Worm (Caenorhabditis elegans): ENCODE data around the gene C04B4.1.

Gene C04B4.1

DNA sequence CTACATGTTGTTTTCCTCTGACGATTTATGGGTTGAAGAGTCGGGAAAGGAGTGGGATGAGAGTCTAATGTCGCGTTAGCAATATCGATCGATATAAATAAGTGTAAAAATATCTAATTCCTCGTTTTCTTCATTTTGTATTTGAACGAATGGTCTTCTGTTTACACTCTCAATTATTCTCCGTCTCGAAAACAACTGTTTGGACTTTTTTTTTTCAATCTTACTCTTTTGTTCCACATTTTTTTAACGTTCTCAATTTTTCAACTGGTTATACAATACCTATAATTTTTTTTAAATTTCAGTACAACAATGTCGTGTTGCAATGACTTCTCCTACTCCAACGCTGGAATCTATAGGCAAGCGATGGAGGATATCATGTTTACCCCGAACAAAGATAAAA is 40.8 kb downstream of the C04B4.1 start, which contains the start of gene F17A2.13:
TSS of gene F17A2.13 (plus strand) at position 301 of the 400 bp plus-strand sequence.
- TF ChIP-seq W03F9.2 (tag; optimal IDR thresholded peaks at IDR 0.05) (no peak), dao-5 (tag; optimal IDR thresholded peaks at IDR 0.05) (no peak), him-1 (tag; optimal IDR thresholded peaks at IDR 0.05) (no peak)

DNA sequence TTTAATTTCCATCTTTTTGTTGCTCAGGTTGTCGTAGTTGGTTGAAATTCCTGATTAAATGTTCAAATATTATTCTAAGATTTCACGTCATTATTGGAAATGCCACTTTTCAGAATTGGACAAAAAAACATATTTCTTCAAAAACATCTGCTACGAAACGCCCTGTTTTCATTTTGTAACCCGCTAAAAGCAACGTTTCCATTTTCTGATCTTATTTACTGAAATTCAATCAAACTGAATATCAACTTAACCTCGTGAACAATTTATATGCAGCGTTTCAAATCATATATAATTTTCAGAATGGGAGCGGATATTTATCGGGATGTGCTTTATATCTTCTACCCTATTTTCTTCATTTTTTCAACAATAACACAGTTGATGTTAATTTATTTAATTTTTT is 42.9 kb downstream of the C04B4.1 start, which contains the start of gene srd-40:
TSS of gene srd-40 (plus strand) at position 301 of the 400 bp plus-strand sequence.
- TF ChIP-seq dao-5 (tag; optimal IDR thresholded peaks at IDR 0.05) (no peak), him-1 (tag; optimal IDR thresholded peaks at IDR 0.05) (no peak), W03F9.2 (tag; optimal IDR thresholded peaks at IDR 0.05) (no peak)

ce11 chrX:12326424-12326823 is 45.8 kb downstream of the C04B4.1 start, which contains the start of gene srd-41:
TSS of gene srd-41 (plus strand) at chrX:12326724.
- no peak for TF ChIP-seq dao-5 (tag; optimal IDR thresholded peaks at IDR 0.05)
- TF ChIP-seq W03F9.2 (tag; optimal IDR thresholded peaks at IDR 0.05): no peak
- no peak for TF ChIP-seq him-1 (tag; optimal IDR thresholded peaks at IDR 0.05)

DNA sequence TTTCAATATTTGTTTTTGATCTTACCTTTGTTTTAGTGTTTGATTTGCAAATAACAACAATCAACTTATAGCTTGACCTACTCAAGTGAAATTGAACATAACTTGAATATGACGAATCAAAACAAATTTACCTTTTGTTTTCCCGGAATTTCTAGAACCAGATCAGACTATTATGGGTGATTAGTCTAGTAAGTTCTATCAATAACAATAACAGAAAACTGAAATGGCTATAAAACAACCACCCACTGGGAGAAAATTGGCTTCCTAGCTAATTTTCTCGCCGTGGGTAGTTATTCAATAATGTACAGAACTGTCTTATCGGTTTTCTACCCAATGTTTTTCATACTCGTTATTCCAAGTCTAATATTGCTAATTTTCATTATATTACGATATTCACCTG is 48.1 kb downstream of the C04B4.1 start, which contains the start of gene srd-45:
TSS of gene srd-45 (plus strand) at position 301 of the 400 bp plus-strand sequence.
- TF ChIP-seq him-1 (tag; optimal IDR thresholded peaks at IDR 0.05) (no peak), W03F9.2 (tag; optimal IDR thresholded peaks at IDR 0.05) (no peak), dao-5 (tag; optimal IDR thresholded peaks at IDR 0.05) (no peak)

DNA sequence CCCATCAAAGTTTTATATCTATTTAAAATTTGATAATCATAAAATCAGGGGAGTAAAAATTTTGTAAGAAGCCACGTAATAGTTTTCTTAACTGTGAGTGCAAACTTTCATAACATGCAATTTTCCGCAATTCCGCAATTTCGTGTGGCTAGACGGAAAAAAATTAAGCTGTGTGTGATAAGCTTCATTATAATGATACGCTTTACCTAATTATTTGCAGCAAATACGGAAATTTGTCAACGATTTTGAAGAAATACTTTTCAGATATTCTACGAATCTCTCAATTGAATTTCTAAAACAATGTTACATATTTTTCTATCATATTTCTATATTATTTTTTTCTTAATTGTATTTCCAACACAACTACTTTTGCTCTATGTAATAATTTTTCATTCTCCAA is 51.2 kb downstream of the C04B4.1 start, which contains the start of gene srd-46:
TSS of gene srd-46 (plus strand) at position 301 of the 400 bp plus-strand sequence.
- no peak for TF ChIP-seq dao-5 (tag; optimal IDR thresholded peaks at IDR 0.05)
- TF ChIP-seq him-1 (tag; optimal IDR thresholded peaks at IDR 0.05): no peak
- TF ChIP-seq W03F9.2 (tag; optimal IDR thresholded peaks at IDR 0.05): no peak
